Fruit fly (Drosophila melanogaster) whole organism, embryonic: ENCODE measurements around the gene CG5937.

ENCODE experiments used
- ATbp ChIP-seq: fragments of 200-800 bp; sonication (Bioruptor generic); optimal IDR thresholded peaks from 2 replicates; lab custom pipeline; 2017; ENCODE audit warnings: missing biosample characterization, mild to moderate bottlenecking, missing genetic modification characterization, missing genetic modification reagents
- Abd-B ChIP-seq: fragments of 200-800 bp; sonication (Bioruptor generic); optimal IDR thresholded peaks from 2 replicates; lab custom pipeline; 2018; ENCODE audit warnings: missing biosample characterization, mild to moderate bottlenecking, missing genetic modification characterization, moderate library complexity
- Ada2b ChIP-seq: fragments of 200-800 bp; sonication (Bioruptor generic); IDR thresholded peaks from 2 replicates; pipeline ENCODE4 v1.3.6; 2022; ENCODE audit warnings: missing biosample characterization, missing genetic modification characterization
- Atf6 ChIP-seq: fragments of 200-800 bp; sonication (Bioruptor generic); IDR thresholded peaks from 2 replicates; pipeline ENCODE4 v1.3.6; 2022; ENCODE audit warnings: missing biosample characterization, missing genetic modification characterization
- B-H2 ChIP-seq: fragments of 200-800 bp; sonication (Bioruptor generic); optimal IDR thresholded peaks from 2 replicates; lab custom pipeline; 2018; ENCODE audit warnings: missing biosample characterization, mild to moderate bottlenecking, missing genetic modification characterization
- CG10147 ChIP-seq: fragments of 200-800 bp; sonication (Bioruptor generic); optimal IDR thresholded peaks from 2 replicates; lab custom pipeline; 2019; ENCODE audit warnings: missing biosample characterization, mild to moderate bottlenecking, missing genetic modification characterization, moderate library complexity
- CG10366 ChIP-seq: fragments of 200-800 bp; sonication (Bioruptor generic); IDR thresholded peaks from 2 replicates; pipeline ENCODE4 v1.3.6; 2022; ENCODE audit warnings: missing biosample characterization, missing genetic modification characterization
- CG12391 ChIP-seq: fragments of 200-800 bp; sonication (Bioruptor generic); optimal IDR thresholded peaks from 3 replicates; lab custom pipeline; 2018; ENCODE audit warnings: missing biosample characterization, mild to moderate bottlenecking, missing genetic modification characterization, moderate library complexity
- CG14014 ChIP-seq: fragments of 200-800 bp; sonication (Bioruptor generic); IDR thresholded peaks from 2 replicates; pipeline ENCODE4 v1.3.6; 2022; ENCODE audit warnings: missing biosample characterization, missing genetic modification characterization
- CG14441 ChIP-seq: fragments of 200-800 bp; sonication (Bioruptor generic); IDR thresholded peaks from 2 replicates; pipeline ENCODE4 v1.3.6; 2022; ENCODE audit warnings: missing biosample characterization, missing genetic modification characterization
- CG15514 ChIP-seq: fragments of 200-800 bp; sonication (Bioruptor generic); optimal IDR thresholded peaks from 3 replicates; lab custom pipeline; 2017; ENCODE audit warnings: missing biosample characterization, missing genetic modification characterization, mild to moderate bottlenecking, moderate library complexity, missing genetic modification reagents
- CG17802 ChIP-seq: fragments of 200-800 bp; sonication (Bioruptor generic); optimal IDR thresholded peaks from 2 replicates; lab custom pipeline; 2018; ENCODE audit warnings: missing biosample characterization, mild to moderate bottlenecking, missing genetic modification characterization, moderate library complexity
- CG18011 ChIP-seq: fragments of 200-800 bp; sonication (Bioruptor generic); optimal IDR thresholded peaks from 2 replicates; lab custom pipeline; 2017; ENCODE audit warnings: missing biosample characterization, missing genetic modification characterization, mild to moderate bottlenecking, moderate library complexity, missing genotype
- CG18476 ChIP-seq: fragments of 200-800 bp; sonication (Bioruptor generic); optimal IDR thresholded peaks from 2 replicates; lab custom pipeline; 2016; ENCODE audit warnings: missing biosample characterization, mild to moderate bottlenecking, missing genetic modification characterization
- CG18619 ChIP-seq: fragments of 200-800 bp; sonication (Bioruptor generic); optimal IDR thresholded peaks from 3 replicates; lab custom pipeline; 2017; ENCODE audit warnings: missing biosample characterization, mild to moderate bottlenecking, missing genetic modification characterization
- CG2129 ChIP-seq: fragments of 200-800 bp; sonication (Bioruptor generic); IDR thresholded peaks from 2 replicates; pipeline ENCODE4 v1.3.6; 2022; ENCODE audit warnings: missing biosample characterization, missing genetic modification characterization; ENCODE audit not compliant: partially characterized antibody
- CG6765 ChIP-seq: fragments of 200-800 bp; sonication (Bioruptor generic); optimal IDR thresholded peaks from 3 replicates; lab custom pipeline; 2017; ENCODE audit warnings: missing biosample characterization, mild to moderate bottlenecking, missing genetic modification characterization
- CG7987 ChIP-seq: fragments of 200-800 bp; sonication (Bioruptor generic); optimal IDR thresholded peaks from 2 replicates; lab custom pipeline; 2018; ENCODE audit warnings: missing biosample characterization, mild to moderate bottlenecking, missing genetic modification characterization, moderate library complexity
- CG8924 ChIP-seq: fragments of 200-800 bp; optimal IDR thresholded peaks from 3 replicates; lab custom pipeline; 2019; ENCODE audit warnings: missing biosample characterization, mild to moderate bottlenecking, missing genetic modification characterization, moderate library complexity
- CG9727 ChIP-seq: fragments of 200-800 bp; sonication (Bioruptor generic); optimal IDR thresholded peaks from 3 replicates; lab custom pipeline; 2017; ENCODE audit warnings: missing biosample characterization, mild to moderate bottlenecking, missing genetic modification characterization
- CG9932 ChIP-seq: fragments of 200-800 bp; sonication (Bioruptor generic); IDR thresholded peaks from 2 replicates; pipeline ENCODE4 v1.3.6; 2022; ENCODE audit warnings: missing biosample characterization, missing genetic modification characterization
- Deaf1 ChIP-seq: fragments of 200-800 bp; optimal IDR thresholded peaks from 3 replicates; lab custom pipeline; 2019; ENCODE audit warnings: missing biosample characterization, mild to moderate bottlenecking, missing genetic modification characterization, moderate library complexity
- Dek ChIP-seq: fragments of 200-800 bp; sonication (Bioruptor generic); optimal IDR thresholded peaks from 3 replicates; lab custom pipeline; 2019; ENCODE audit warnings: missing biosample characterization, mild to moderate bottlenecking, missing genetic modification characterization, moderate library complexity
- E2f1 ChIP-seq: fragments of 200-800 bp; sonication (Bioruptor generic); IDR thresholded peaks from 2 replicates; pipeline ENCODE4 v1.3.6; 2022; ENCODE audit warnings: missing biosample characterization, missing genetic modification characterization
- Fer1 ChIP-seq: fragments of 200-800 bp; sonication (Bioruptor generic); optimal IDR thresholded peaks from 2 replicates; lab custom pipeline; 2017; ENCODE audit warnings: missing biosample characterization, mild to moderate bottlenecking, missing genetic modification characterization
- Hmr ChIP-seq: fragments of 200-800 bp; sonication (Bioruptor generic); optimal IDR thresholded peaks from 3 replicates; lab custom pipeline; 2017; ENCODE audit warnings: mild to moderate bottlenecking, missing biosample characterization, missing genetic modification reagents, missing genetic modification characterization
- Med ChIP-seq: fragments of 200-800 bp; sonication (Bioruptor generic); peaks from one replicate; lab custom pipeline; 2016; ENCODE audit warnings: missing biosample characterization, missing genetic modification characterization, mild to moderate bottlenecking, inconsistent platforms, moderate library complexity
- Mes4 ChIP-seq: fragments of 200-800 bp; sonication (Bioruptor generic); optimal IDR thresholded peaks from 2 replicates; lab custom pipeline; 2016; ENCODE audit warnings: missing biosample characterization, missing genetic modification characterization
- NK7.1 ChIP-seq: fragments of 200-800 bp; sonication (Bioruptor generic); optimal IDR thresholded peaks from 3 replicates; lab custom pipeline; 2016; ENCODE audit warnings: missing biosample characterization, missing genetic modification characterization
- NfI ChIP-seq: fragments of 200-800 bp; sonication (Bioruptor generic); optimal IDR thresholded peaks from 3 replicates; lab custom pipeline; 2018; ENCODE audit warnings: missing biosample characterization, mild to moderate bottlenecking, missing genetic modification characterization, moderate library complexity
- PHDP ChIP-seq: fragments of 200-800 bp; sonication (Bioruptor generic); optimal IDR thresholded peaks from 3 replicates; lab custom pipeline; 2018; ENCODE audit warnings: missing biosample characterization, mild to moderate bottlenecking, missing genetic modification characterization, moderate library complexity
- Pdp1 ChIP-seq, 2 experiments: fragments of 200-800 bp; sonication (Bioruptor generic); optimal IDR thresholded peaks; 3 replicates each; lab custom pipeline; 2016; ENCODE audit warnings: missing biosample characterization in 2 of 2, missing genetic modification characterization in 2 of 2, mild to moderate bottlenecking in 1 of 2, moderate library complexity in 1 of 2
- Rfx ChIP-seq: fragments of 200-800 bp; sonication (Bioruptor generic); IDR thresholded peaks from 2 replicates; pipeline ENCODE4 v1.3.6; 2022; ENCODE audit warnings: missing biosample characterization, missing genetic modification characterization
- ac ChIP-seq: fragments of 200-800 bp; sonication (Bioruptor generic); optimal IDR thresholded peaks from 3 replicates; lab custom pipeline; 2017; ENCODE audit warnings: missing biosample characterization, mild to moderate bottlenecking, missing genetic modification characterization
- ara ChIP-seq: fragments of 200-800 bp; sonication (Bioruptor generic); IDR thresholded peaks from 2 replicates; pipeline ENCODE4 v1.3.6; 2022; ENCODE audit warnings: missing biosample characterization, missing genetic modification characterization
- bcd ChIP-seq: fragments of 200-800 bp; sonication (Bioruptor generic); optimal IDR thresholded peaks from 2 replicates; lab custom pipeline; 2017; ENCODE audit warnings: missing biosample characterization, mild to moderate bottlenecking, missing genetic modification characterization
- cas ChIP-seq: fragments of 200-800 bp; sonication (Bioruptor generic); IDR thresholded peaks from 2 replicates; pipeline ENCODE4 v1.3.6; 2022; ENCODE audit warnings: missing biosample characterization, missing genetic modification characterization
- cato ChIP-seq: fragments of 200-800 bp; sonication (Bioruptor generic); optimal IDR thresholded peaks from 2 replicates; lab custom pipeline; 2016; ENCODE audit warnings: missing biosample characterization, missing genetic modification characterization, borderline replicate concordance
- hkb ChIP-seq, 2 experiments: fragments of 200-800 bp in 1 of 2; fragments of >200 bp in 1 of 2; sonication (Bioruptor generic) in 1 of 2; IDR thresholded peaks in 1 of 2; optimal IDR thresholded peaks in 1 of 2; 2 replicates each; pipeline versions ENCODE4 v1.3.6 to Lab custom; 2017 to 2022; ENCODE audit warnings: missing biosample characterization in 1 of 2, missing genetic modification characterization in 1 of 2
- kay ChIP-seq: fragments of 200-800 bp; sonication (Bioruptor generic); optimal IDR thresholded peaks from 2 replicates; lab custom pipeline; 2016; ENCODE audit warnings: missing biosample characterization, missing genetic modification characterization
- mam ChIP-seq: fragments of 200-800 bp; sonication (Bioruptor generic); optimal IDR thresholded peaks from 3 replicates; lab custom pipeline; 2016; ENCODE audit warnings: missing biosample characterization, missing genetic modification characterization
- nerfin-2 ChIP-seq: fragments of 200-800 bp; sonication (Bioruptor generic); IDR thresholded peaks from 2 replicates; pipeline ENCODE4 v1.3.6; 2022; ENCODE audit warnings: missing biosample characterization, missing genetic modification characterization; ENCODE audit not compliant: partially characterized antibody
- nmo ChIP-seq: fragments of 200-800 bp; sonication (Bioruptor generic); optimal IDR thresholded peaks from 2 replicates; lab custom pipeline; 2018; ENCODE audit warnings: missing biosample characterization, mild to moderate bottlenecking, missing genetic modification characterization, moderate library complexity
- sisA ChIP-seq: fragments of 200-800 bp; sonication (Bioruptor generic); IDR thresholded peaks from 2 replicates; pipeline ENCODE4 v1.3.6; 2022; ENCODE audit warnings: missing biosample characterization, missing genetic modification characterization
- stc ChIP-seq: fragments of 200-800 bp; sonication (Bioruptor generic); IDR thresholded peaks from 2 replicates; pipeline ENCODE4 v1.3.6; 2022; ENCODE audit warnings: missing biosample characterization, missing genetic modification characterization
- sug ChIP-seq: fragments of 200-800 bp; optimal IDR thresholded peaks from 2 replicates; lab custom pipeline; 2019; ENCODE audit warnings: missing biosample characterization, mild to moderate bottlenecking, missing genetic modification characterization, moderate library complexity

CG5937 gene

dm6 chrX:6064508-6064907, 24.7 kb downstream of the CG5937 start (continued):
- TF ChIP-seq ac (no peak), Pdp1 (GFP tag; optimal IDR thresholded peaks at IDR 0.05; lab: Kevin White, UChicago) (peak in 1 of 2 experiments; percentile 7), Rfx (GFP tag; lab: Robert Waterston, UW) (no peak), CG7987 (GFP tag; lab: Kevin White, UChicago) (no peak), cas (no peak), sug (peak; percentile 26), CG18011 (no peak), nerfin-2 (GFP tag; lab: Robert Waterston, UW) (no peak), Abd-B (GFP tag; lab: Kevin White, UChicago) (no peak)

dm6 chrX:6066316-6066715, 26.5 kb downstream of the CG5937 start, which contains the start of gene CG43115:
CG43115 (minus strand) TSS chrX:6066416.
- TF ChIP-seq ara (GFP tag; lab: Robert Waterston, UW), result no peak
- no peak for TF ChIP-seq mam (GFP tag; lab: Kevin White, UChicago)
- no peak for TF ChIP-seq kay (GFP tag; lab: Kevin White, UChicago)
- TF ChIP-seq B-H2, result no peak
- TF ChIP-seq CG9727 (GFP tag; lab: Kevin White, UChicago), result no peak
- TF ChIP-seq CG14014 (GFP tag; lab: Robert Waterston, UW), result no peak
- TF ChIP-seq NK7.1, result no peak
- no peak for TF ChIP-seq Deaf1
- TF ChIP-seq cato (GFP tag; lab: Kevin White, UChicago), result no peak

DNA sequence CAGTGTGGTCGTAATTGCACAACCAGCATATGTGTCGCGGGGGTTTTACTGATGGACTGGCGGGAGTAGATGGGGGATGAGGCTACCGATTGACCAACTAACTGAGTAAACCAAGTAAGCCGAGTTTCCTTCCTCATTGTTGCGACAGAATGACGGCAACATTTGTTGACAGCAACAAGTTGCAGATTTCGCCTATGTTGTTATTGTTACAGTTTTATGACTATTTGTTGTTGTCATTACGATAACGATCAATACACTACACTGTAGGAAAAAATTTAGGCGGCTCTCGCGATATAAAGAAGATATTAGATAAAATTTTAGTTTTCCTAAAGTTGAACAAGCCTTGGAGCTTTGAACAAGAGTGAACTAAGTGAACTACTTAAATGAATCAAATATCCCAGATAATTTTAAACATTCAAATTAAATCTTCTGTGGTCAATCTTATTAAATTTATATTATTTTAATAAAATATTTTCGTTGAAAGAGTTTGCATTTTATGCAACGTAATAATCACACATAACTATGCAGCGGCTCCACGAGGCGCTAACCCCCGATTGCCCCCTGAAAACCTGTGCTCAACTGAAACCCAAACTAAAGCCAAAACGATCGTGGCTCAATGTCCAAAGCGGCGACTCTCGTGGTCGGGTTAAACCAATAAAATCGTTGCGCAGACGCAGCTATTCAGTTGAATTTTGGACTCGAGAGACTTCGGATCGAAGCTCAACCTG, 27.6 kb downstream of the CG5937 start, which contains the start of gene CG5928:
Gene CG5928, plus strand, starts transcription at position 678 of the 728 bp plus-strand sequence.
- TF ChIP-seq Fer1 (GFP tag; lab: Kevin White, UChicago) (peak; percentile 48), Med (peak; percentile 16), CG10366 (GFP tag; lab: Robert Waterston, UW) (peak; percentile 14; the same call in 1 of the 2 replicates), CG14441 (peak; percentile 56), Atf6 (peak; percentile 21; the same call in 1 of the 2 replicates), CG17802 (tag; lab: Kevin White, UChicago) (no peak), Mes4 (GFP tag; lab: Kevin White, UChicago) (no peak), sisA (GFP tag; lab: Robert Waterston, UW) (peak; percentile 61), Ada2b (GFP tag; lab: Robert Waterston, UW) (peak; percentile 43; the same call in 1 of the 2 replicates), ATbp (GFP tag; lab: Kevin White, UChicago) (peak; percentile 17), E2f1 (GFP tag; lab: Robert Waterston, UW) (peak; percentile 21; the same call in 1 of the 2 replicates), CG12391 (tag; lab: Kevin White, UChicago) (peak; percentile 29), CG8924 (peak; percentile 25), NfI (GFP tag; lab: Kevin White, UChicago) (peak; percentile 7), nmo (GFP tag; lab: Kevin White, UChicago) (peak; percentile 42), CG18476 (GFP tag; lab: Kevin White, UChicago) (peak; percentile 13), hkb (optimal IDR thresholded peaks at IDR 0.05; lab: Kevin White, UChicago) (no peak), hkb (GFP tag; IDR thresholded peaks at IDR 0.05; lab: Robert Waterston, UW) (peak; percentile 66), Deaf1 (peak; percentile 35), CG2129 (GFP tag; lab: Robert Waterston, UW) (no peak), bcd (GFP tag; lab: Kevin White, UChicago) (peak; percentile 38), CG6765 (GFP tag; lab: Kevin White, UChicago) (peak; percentile 5), CG15514 (GFP tag; lab: Kevin White, UChicago) (no peak), CG18619 (GFP tag; lab: Kevin White, UChicago) (peak; percentile 32), Hmr (GFP tag; lab: Kevin White, UChicago) (no peak), CG9932 (GFP tag; lab: Robert Waterston, UW) (no peak), Dek (tag; lab: Kevin White, UChicago) (peak; percentile 20), CG10147 (GFP tag; lab: Kevin White, UChicago) (peak; percentile 47), PHDP (tag; lab: Kevin White, UChicago) (peak; percentile 17), stc (GFP tag; lab: Robert Waterston, UW) (peak; percentile 52; the same call in 1 of the 2 replicates)
